Worm (Caenorhabditis elegans): Measurements from ENCODE around the gene C25G6.1.
A peak's percentile ranks its signal among the peaks of the same experiment; 100 is the strongest.

Gene C25G6.1

DNA sequence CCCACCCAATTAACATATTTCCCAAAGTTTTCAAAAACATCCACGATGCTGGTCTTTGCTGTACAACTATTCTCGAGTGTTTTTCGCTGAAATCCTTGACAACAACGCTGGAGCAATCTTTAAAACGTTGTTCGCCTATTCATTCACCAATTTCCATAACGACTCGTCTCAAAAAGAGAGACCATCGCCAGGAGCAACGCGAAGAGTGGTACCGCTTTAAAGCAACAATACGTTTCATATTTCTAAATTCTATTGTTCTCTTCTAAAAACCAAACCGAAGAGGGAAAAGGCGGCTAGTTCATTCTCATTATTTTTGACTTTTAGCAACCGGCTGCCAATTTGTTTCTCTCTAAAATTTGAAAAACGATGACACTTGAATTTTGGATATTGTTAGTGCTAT is at the start of gene C25G6.1:
C25G6.1 (plus strand) TSS at position 301 of the 400 bp plus-strand sequence.
- TF ChIP-seq lin-32 (GFP tag; optimal IDR thresholded peaks at IDR 0.05) (no peak), ceh-43 (GFP tag; optimal IDR thresholded peaks at IDR 0.05) (no peak), zip-8 (tag; optimal IDR thresholded peaks at IDR 0.05) (no peak), mls-2 (tag; optimal IDR thresholded peaks at IDR 0.05) (no peak), hlh-1 (tag; optimal IDR thresholded peaks at IDR 0.05) (no peak), mep-1 (tag; optimal IDR thresholded peaks at IDR 0.05) (no peak), ceh-39 (tag; optimal IDR thresholded peaks at IDR 0.05) (no peak), ceh-83 (GFP tag; optimal IDR thresholded peaks at IDR 0.05) (no peak), elt-1 (tag; optimal IDR thresholded peaks at IDR 0.05; ENCODE audit: borderline replicate concordance, insufficient read depth) (no peak), bed-3 (GFP tag; optimal IDR thresholded peaks at IDR 0.05) (no peak), tbx-8 (GFP tag; optimal IDR thresholded peaks at IDR 0.05) (no peak), snpc-4 (tag; optimal IDR thresholded peaks at IDR 0.05) (no peak), ztf-11 (tag; optimal IDR thresholded peaks at IDR 0.05) (no peak), sptf-1 (tag; optimal IDR thresholded peaks at IDR 0.05) (no peak), M03D4.4 (tag; optimal IDR thresholded peaks at IDR 0.05) (no peak), mab-5 (tag; optimal IDR thresholded peaks at IDR 0.05) (no peak), nhr-76 (tag; optimal IDR thresholded peaks at IDR 0.05) (no peak), unc-39 (tag; optimal IDR thresholded peaks at IDR 0.05) (no peak), lsy-2 (tag; optimal IDR thresholded peaks at IDR 0.05) (no peak)

DNA sequence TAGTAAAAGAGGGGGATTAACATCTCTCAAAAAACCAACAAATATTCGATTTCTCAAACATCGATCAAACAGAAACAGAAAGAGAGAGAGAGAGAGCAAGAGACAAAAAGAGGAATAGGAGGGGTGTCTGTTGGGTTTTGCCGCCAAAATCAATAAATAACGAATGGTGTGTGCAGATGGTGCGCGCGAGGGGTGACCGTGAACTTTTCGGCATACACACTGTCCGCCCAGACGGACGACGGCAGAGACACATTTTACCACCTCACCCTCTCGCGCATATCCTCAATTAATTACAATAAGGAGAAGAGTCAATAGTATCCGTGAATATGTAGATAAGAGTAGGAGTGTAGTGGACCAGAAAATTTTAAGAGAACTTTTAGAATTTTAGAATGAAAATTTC is 48.3 kb upstream of the C25G6.1 start:
- TF ChIP-seq nhr-2 (tag; optimal IDR thresholded peaks at IDR 0.05) (peak; percentile 42), elt-1 (tag; optimal IDR thresholded peaks at IDR 0.05; ENCODE audit: borderline replicate concordance, insufficient read depth) (no peak), elt-3 (tag; optimal IDR thresholded peaks at IDR 0.05) (no peak), mab-5 (tag; optimal IDR thresholded peaks at IDR 0.05) (no peak), ham-2 (GFP tag; optimal IDR thresholded peaks at IDR 0.05) (no peak), blmp-1 (tag; optimal IDR thresholded peaks at IDR 0.05) (no peak), unc-62 (GFP tag; optimal IDR thresholded peaks at IDR 0.05) (peak; percentile 11), nhr-28 (tag; optimal IDR thresholded peaks at IDR 0.05) (no peak), cnd-1 (tag; optimal IDR thresholded peaks at IDR 0.05) (peak; percentile 69), ceh-83 (GFP tag; optimal IDR thresholded peaks at IDR 0.05) (no peak), hlh-1 (tag; optimal IDR thresholded peaks at IDR 0.05) (peak; percentile 39), pha-4 (tag; optimal IDR thresholded peaks at IDR 0.05) (peak; percentile 29)

DNA sequence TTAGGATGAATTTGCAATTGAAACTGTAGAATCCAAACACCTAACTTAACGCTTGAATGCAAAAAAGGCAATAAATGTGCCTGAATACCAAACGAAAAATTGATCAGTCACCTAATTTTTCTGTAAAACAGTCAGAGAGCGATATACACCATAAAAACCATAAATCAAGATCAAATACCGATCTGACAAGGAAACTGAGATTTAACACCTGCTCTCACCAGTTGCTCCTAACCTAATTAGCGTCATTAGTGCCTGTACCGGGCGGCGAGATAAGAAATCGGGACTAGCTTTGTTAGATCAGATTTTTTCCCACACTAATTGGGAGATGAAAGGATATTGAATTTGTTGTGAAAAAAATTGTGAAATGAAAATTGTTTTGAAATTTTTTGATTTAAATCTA is 47.6 kb upstream of the C25G6.1 start:
- TF ChIP-seq elt-1 (tag; optimal IDR thresholded peaks at IDR 0.05; ENCODE audit: borderline replicate concordance, insufficient read depth) (peak; percentile 44), ceh-43 (GFP tag; optimal IDR thresholded peaks at IDR 0.05) (no peak), hlh-1 (tag; optimal IDR thresholded peaks at IDR 0.05) (no peak), nhr-2 (tag; optimal IDR thresholded peaks at IDR 0.05) (peak; percentile 61), unc-62 (GFP tag; optimal IDR thresholded peaks at IDR 0.05) (peak; percentile 19)

DNA sequence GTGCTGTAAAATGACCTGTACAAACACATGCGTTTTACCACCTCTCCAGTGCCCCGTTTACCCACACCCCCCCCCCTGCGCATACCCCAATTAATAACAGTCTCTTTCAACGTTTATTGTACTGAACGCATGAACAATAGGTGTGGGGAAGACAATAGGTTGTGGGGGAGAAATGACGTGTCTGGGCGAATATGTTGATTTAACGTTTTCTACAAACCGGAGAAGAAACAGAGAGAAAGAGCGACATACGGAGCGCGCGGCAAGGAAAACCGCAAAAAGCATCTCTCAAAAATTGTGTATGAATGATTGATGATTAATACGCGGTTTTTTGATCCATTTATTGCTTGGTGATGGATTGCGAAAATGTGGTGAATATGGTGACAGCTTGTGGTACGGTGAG is 46.9 kb upstream of the C25G6.1 start:
- TF ChIP-seq sem-2 (GFP tag; optimal IDR thresholded peaks at IDR 0.05) = no peak
- TF ChIP-seq flh-1 (GFP tag; optimal IDR thresholded peaks at IDR 0.05) = no peak
- no peak for TF ChIP-seq ceh-83 (GFP tag; optimal IDR thresholded peaks at IDR 0.05)
- no peak for TF ChIP-seq drap-1 (GFP tag; optimal IDR thresholded peaks at IDR 0.05)
- no peak for TF ChIP-seq elt-3 (tag; optimal IDR thresholded peaks at IDR 0.05)
- TF ChIP-seq ceh-39 (tag; optimal IDR thresholded peaks at IDR 0.05) = no peak
- TF ChIP-seq mab-5 (tag; optimal IDR thresholded peaks at IDR 0.05) = no peak
- peak; percentile 35 for TF ChIP-seq nhr-2 (tag; optimal IDR thresholded peaks at IDR 0.05)
- peak; percentile 85 for TF ChIP-seq unc-62 (GFP tag; optimal IDR thresholded peaks at IDR 0.05)
- no peak for TF ChIP-seq elt-1 (tag; optimal IDR thresholded peaks at IDR 0.05; ENCODE audit: borderline replicate concordance, insufficient read depth)
- peak; percentile 24 for TF ChIP-seq mls-2 (tag; optimal IDR thresholded peaks at IDR 0.05)
- no peak for TF ChIP-seq pha-4 (tag; optimal IDR thresholded peaks at IDR 0.05)
- TF ChIP-seq blmp-1 (tag; optimal IDR thresholded peaks at IDR 0.05) = no peak
- peak; percentile 31 for TF ChIP-seq cnd-1 (tag; optimal IDR thresholded peaks at IDR 0.05)
- TF ChIP-seq tbx-8 (GFP tag; optimal IDR thresholded peaks at IDR 0.05) = no peak
- TF ChIP-seq nhr-76 (tag; optimal IDR thresholded peaks at IDR 0.05) = no peak
- TF ChIP-seq nhr-237 (tag; optimal IDR thresholded peaks at IDR 0.05) = peak; percentile 9
- no peak for TF ChIP-seq M03D4.4 (tag; optimal IDR thresholded peaks at IDR 0.05)
- TF ChIP-seq unc-120 (tag; optimal IDR thresholded peaks at IDR 0.05; ENCODE audit: poor library complexity, severe bottlenecking) = no peak
- no peak for TF ChIP-seq snpc-4 (tag; optimal IDR thresholded peaks at IDR 0.05)
- TF ChIP-seq zip-8 (tag; optimal IDR thresholded peaks at IDR 0.05) = no peak
- no peak for TF ChIP-seq ztf-11 (tag; optimal IDR thresholded peaks at IDR 0.05)
- TF ChIP-seq ces-1 (GFP tag; optimal IDR thresholded peaks at IDR 0.05) = no peak
- TF ChIP-seq unc-39 (tag; optimal IDR thresholded peaks at IDR 0.05) = no peak
- no peak for TF ChIP-seq lin-13 (tag; optimal IDR thresholded peaks at IDR 0.05)
- no peak for TF ChIP-seq lsy-2 (tag; optimal IDR thresholded peaks at IDR 0.05)
- TF ChIP-seq hlh-1 (tag; optimal IDR thresholded peaks at IDR 0.05) = no peak
- TF ChIP-seq ham-2 (GFP tag; optimal IDR thresholded peaks at IDR 0.05) = peak; percentile 23
- TF ChIP-seq mep-1 (tag; optimal IDR thresholded peaks at IDR 0.05) = peak; percentile 11
- TF ChIP-seq nhr-28 (tag; optimal IDR thresholded peaks at IDR 0.05) = no peak
- TF ChIP-seq nhr-12 (tag; optimal IDR thresholded peaks at IDR 0.05) = no peak
- no peak for TF ChIP-seq ceh-43 (GFP tag; optimal IDR thresholded peaks at IDR 0.05)
- peak; percentile 33 for TF ChIP-seq lin-32 (GFP tag; optimal IDR thresholded peaks at IDR 0.05)
- no peak for TF ChIP-seq bed-3 (GFP tag; optimal IDR thresholded peaks at IDR 0.05)
- TF ChIP-seq sptf-1 (tag; optimal IDR thresholded peaks at IDR 0.05) = peak; percentile 11
